Worm (Caenorhabditis elegans) whole organism, L4 larva: ENCODE measurements around the gene nol-6.

Experiments used
- F49E8.2 ChIP-seq: sonication (generic microtip); optimal IDR thresholded peaks from 2 replicates; lab custom pipeline; 2016; ENCODE audit warnings: missing compliant biosample characterization, mild to moderate bottlenecking, missing genetic modification characterization, borderline replicate concordance
- dmd-9 ChIP-seq: fragments of 200-800 bp; sonication (Bioruptor generic); IDR thresholded peaks from 2 replicates; pipeline ENCODE4 v1.3.6; 2022; ENCODE audit warnings: missing genetic modification reagents, missing genetic modification characterization, missing compliant biosample characterization
- hif-1 ChIP-seq, 2 experiments: sonication (generic microtip); optimal IDR thresholded peaks; 2 replicates each; lab custom pipeline; 2016 to 2017; ENCODE audit warnings: missing compliant biosample characterization in 2 of 2, missing genetic modification characterization in 2 of 2, missing genetic modification reagents in 2 of 2, missing genotype in 2 of 2, mild to moderate bottlenecking in 1 of 2
- lin-1 ChIP-seq: fragments of 200-800 bp; sonication (Bioruptor generic); IDR thresholded peaks from 2 replicates; pipeline ENCODE4 v1.3.6; 2022; ENCODE audit warnings: missing genetic modification reagents, missing genetic modification characterization, missing compliant biosample characterization
- lin-13 ChIP-seq: fragments of 150-350 bp; optimal IDR thresholded peaks from 2 replicates; lab custom pipeline; 2014; ENCODE audit warnings: missing biosample characterization, missing genetic modification reagents, missing genetic modification characterization
- mep-1 ChIP-seq: fragments of 150-350 bp; sonication (generic microtip); optimal IDR thresholded peaks from 3 replicates; lab custom pipeline; 2014; ENCODE audit warnings: missing biosample characterization, missing genetic modification characterization
- mes-2 ChIP-seq: sonication (generic microtip); optimal IDR thresholded peaks from 2 replicates; lab custom pipeline; 2016; ENCODE audit warnings: missing genotype, mild to moderate bottlenecking, missing genetic modification characterization, missing compliant biosample characterization; ENCODE audit not compliant: poor library complexity, severe bottlenecking
- nhr-48 ChIP-seq: sonication (generic microtip); optimal IDR thresholded peaks from 2 replicates; lab custom pipeline; 2016; ENCODE audit warnings: mild to moderate bottlenecking, missing genetic modification characterization, missing compliant biosample characterization
- ztf-11 ChIP-seq: fragments of 150-350 bp; optimal IDR thresholded peaks from 2 replicates; lab custom pipeline; 2014; ENCODE audit warnings: missing biosample characterization, missing genetic modification characterization

DNA sequence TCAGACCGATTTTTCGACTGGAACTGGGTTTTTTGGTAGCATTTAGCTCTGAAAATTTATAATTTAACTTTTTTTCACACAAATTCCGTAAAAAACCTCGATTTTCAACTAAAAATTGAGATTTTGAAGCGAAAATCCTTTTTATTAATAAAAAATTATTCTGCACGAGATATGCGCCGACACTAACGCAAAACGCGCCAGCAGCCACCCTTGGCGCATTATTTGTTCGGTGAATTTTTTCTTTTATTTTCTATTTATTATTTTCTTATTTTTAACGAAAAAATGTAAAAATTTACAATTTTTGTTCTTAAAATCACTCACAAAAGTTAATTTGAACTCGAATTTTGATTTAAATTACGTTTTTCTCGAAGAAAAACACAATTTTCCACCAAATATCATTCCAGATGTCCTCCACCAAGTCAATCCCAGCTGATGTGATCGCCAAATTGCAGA is 35.1 kb downstream of the nol-6 start, which contains the start of gene Y51H7C.7:
- no peak for TF ChIP-seq dmd-9 (GFP tag; lab: Robert Waterston, UW)
- peak; percentile 84 for TF ChIP-seq mes-2 (tag; lab: Kevin White, UChicago)
- no peak for TF ChIP-seq ztf-11 (tag; lab: Kevin White, UChicago)
- TF ChIP-seq lin-13 (GFP tag; lab: Kevin White, UChicago): no peak
- TF ChIP-seq hif-1 (tag; optimal IDR thresholded peaks at IDR 0.05; lab: Kevin White, UChicago): no peak
- no peak for TF ChIP-seq mep-1 (tag; lab: Kevin White, UChicago)
- no peak for TF ChIP-seq lin-1 (GFP tag; lab: Robert Waterston, UW)
- peak; percentile 8 for TF ChIP-seq F49E8.2 (tag; lab: Kevin White, UChicago)
- no peak for TF ChIP-seq nhr-48 (tag; lab: Kevin White, UChicago)
